Fruit fly (Drosophila melanogaster): ENCODE data around the gene tzn.

tzn gene

DNA sequence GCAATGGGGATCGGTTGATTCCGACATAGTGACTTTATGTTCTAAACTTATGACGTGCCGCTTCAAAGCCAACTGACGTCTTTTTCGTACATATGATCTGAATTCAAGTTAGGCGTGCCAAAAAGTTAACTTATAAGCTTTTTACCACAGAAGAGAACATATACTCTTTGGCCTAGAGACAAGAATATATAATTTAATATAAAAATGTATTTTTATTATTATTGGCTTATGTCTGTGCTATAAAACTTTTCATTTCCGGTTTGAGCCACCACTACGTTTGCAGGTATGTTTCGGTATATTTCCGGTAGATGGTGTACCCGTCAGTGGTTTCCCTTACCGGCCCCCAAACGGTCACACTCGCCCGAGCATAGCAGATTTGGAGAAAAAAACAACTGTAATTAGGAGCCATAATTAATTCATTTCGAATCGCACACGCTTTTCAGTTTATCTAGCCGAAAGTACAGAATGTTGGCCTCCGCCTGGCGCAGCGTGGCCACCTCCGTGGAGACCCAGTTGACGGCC, at the start of gene tzn, which contains the start of gene CG3698 (continued):
- TF ChIP-seq zen2 (GFP tag; IDR thresholded peaks at IDR 0.05; ENCODE audit: partially characterized antibody) (no peak), Camta (GFP tag; optimal IDR thresholded peaks at IDR 0.05) (peak; percentile 87), CG4424 (GFP tag; optimal IDR thresholded peaks at IDR 0.05) (peak; percentile 95), dimm (GFP tag; IDR thresholded peaks at IDR 0.05) (peak; percentile 83), CG9727 (GFP tag; optimal IDR thresholded peaks at IDR 0.05) (peak; percentile 97), eve (GFP tag; optimal IDR thresholded peaks at IDR 0.05) (no peak), jigr1 (GFP tag; IDR thresholded peaks at IDR 0.05) (0 out of 3 replicates have a peak, but pooled peaks have one; percentile 35), esg (GFP tag; conservative IDR thresholded peaks at IDR 0.05) (peak; percentile 72), CG11560 (tag; IDR thresholded peaks at IDR 0.05) (peak; percentile 79; the same call in 2 of the 3 replicates), aop (GFP tag; IDR thresholded peaks at IDR 0.05) (0 out of 2 replicates have a peak, but pooled peaks have one; percentile 48), bcd (GFP tag; optimal IDR thresholded peaks at IDR 0.05) (peak; percentile 98), Oaz (GFP tag; IDR thresholded peaks at IDR 0.05) (peak; percentile 94), gfzf (GFP tag; optimal IDR thresholded peaks at IDR 0.05) (peak; percentile 85), CG3065 (GFP tag; optimal IDR thresholded peaks at IDR 0.05) (peak; percentile 90), grau (tag; optimal IDR thresholded peaks at IDR 0.05) (peak; percentile 84), H2.0 (GFP tag; IDR thresholded peaks at IDR 0.05) (peak; percentile 91), h (optimal IDR thresholded peaks at IDR 0.05) (no peak), CG34224 (GFP tag; IDR thresholded peaks at IDR 0.05; ENCODE audit: partially characterized antibody) (no peak), pfk (GFP tag; optimal IDR thresholded peaks at IDR 0.05) (peak; percentile 82), Hmr (GFP tag; optimal IDR thresholded peaks at IDR 0.05) (peak; percentile 99), Hmx (GFP tag; optimal IDR thresholded peaks at IDR 0.05) (no peak), Optix (GFP tag; IDR thresholded peaks at IDR 0.05) (peak; percentile 90), CG42726 (GFP tag; IDR thresholded peaks at IDR 0.05; ENCODE audit: partially characterized antibody) (0 out of 2 replicates have a peak, but pooled peaks have one; percentile 7), HLH3B (GFP tag; IDR thresholded peaks at IDR 0.05) (peak; percentile 92), Usf (GFP tag; optimal IDR thresholded peaks at IDR 0.05) (peak; percentile 93), Sox102F (GFP tag; optimal IDR thresholded peaks at IDR 0.05) (no peak), pho (GFP tag; optimal IDR thresholded peaks at IDR 0.05) (peak; percentile 77), GATAe (GFP tag; conservative IDR thresholded peaks at IDR 0.05) (peak; percentile 87), CG15011 (GFP tag; optimal IDR thresholded peaks at IDR 0.05) (peak; percentile 87), lab (GFP tag; optimal IDR thresholded peaks at IDR 0.05) (peak; percentile 98), Ravus (GFP tag; IDR thresholded peaks at IDR 0.05) (peak; percentile 75), Jarid2 (GFP tag; optimal IDR thresholded peaks at IDR 0.05) (peak; percentile 90), CG12299 (tag; optimal IDR thresholded peaks at IDR 0.05) (peak; percentile 73), gro (GFP tag; optimal IDR thresholded peaks at IDR 0.05) (peak; percentile 82), CG7357 (GFP tag; IDR thresholded peaks at IDR 0.05) (peak; percentile 78; the same call in 2 of the 3 replicates), CG16779 (GFP tag; IDR thresholded peaks at IDR 0.05) (peak; percentile 84), Xbp1 (GFP tag; optimal IDR thresholded peaks at IDR 0.05) (peak; percentile 94), dati (GFP tag; IDR thresholded peaks at IDR 0.05) (peak; percentile 93), Neu2 (GFP tag; optimal IDR thresholded peaks at IDR 0.05; ENCODE audit: borderline replicate concordance) (no peak), CG12236 (GFP tag; optimal IDR thresholded peaks at IDR 0.05) (peak; percentile 79), Gsc (GFP tag; IDR thresholded peaks at IDR 0.05) (no peak), CG6765 (GFP tag; optimal IDR thresholded peaks at IDR 0.05) (peak; percentile 97), gem (tag; optimal IDR thresholded peaks at IDR 0.05) (no peak), CG14965 (GFP tag; optimal IDR thresholded peaks at IDR 0.05; ENCODE audit: borderline replicate concordance) (peak; percentile 40), Stat92E (GFP tag; optimal IDR thresholded peaks at IDR 0.05) (peak in 1 of 3 experiments; percentile 28), btn (GFP tag; optimal IDR thresholded peaks at IDR 0.05) (peak; percentile 71), Adf1 (GFP tag; IDR thresholded peaks at IDR 0.05) (peak; percentile 73), CG13287 (GFP tag; IDR thresholded peaks at IDR 0.05; ENCODE audit: partially characterized antibody) (peak; percentile 43; the same call in 1 of the 2 replicates), CG7839 (tag; optimal IDR thresholded peaks at IDR 0.05) (no peak), insv (GFP tag; optimal IDR thresholded peaks at IDR 0.05) (peak in 1 of 2 experiments; percentile 81)
